Worm (Caenorhabditis elegans) whole organism, late embryonic: ENCODE measurements around the gene srbc-22.

Source experiments
- T23F11.4 ChIP-seq: fragments of 200-800 bp; sonication (Bioruptor generic); optimal IDR thresholded peaks from 2 replicates; lab custom pipeline; 2018; ENCODE audit warnings: mild to moderate bottlenecking, missing genetic modification characterization, missing compliant biosample characterization
- ama-1 ChIP-seq: fragments of 150-350 bp; optimal IDR thresholded peaks from 2 replicates; lab custom pipeline; 2014
- ceh-14 ChIP-seq: sonication (generic microtip); optimal IDR thresholded peaks from 2 replicates; lab custom pipeline; 2016; ENCODE audit warnings: missing genotype, missing genetic modification characterization, missing compliant biosample characterization
- ceh-19 ChIP-seq: fragments of 200-800 bp; sonication (Bioruptor generic); optimal IDR thresholded peaks from 2 replicates; lab custom pipeline; 2018; ENCODE audit warnings: mild to moderate bottlenecking, missing genetic modification characterization, missing compliant biosample characterization
- ceh-48 ChIP-seq: sonication (generic microtip); optimal IDR thresholded peaks from 2 replicates; lab custom pipeline; 2016; ENCODE audit warnings: missing genetic modification characterization, inconsistent platforms, missing compliant biosample characterization
- dmd-4 ChIP-seq: sonication (generic microtip); optimal IDR thresholded peaks from 2 replicates; lab custom pipeline; 2016; ENCODE audit warnings: borderline replicate concordance, missing genetic modification characterization, missing compliant biosample characterization
- ets-4 ChIP-seq: sonication (generic microtip); optimal IDR thresholded peaks from 2 replicates; lab custom pipeline; 2016; ENCODE audit warnings: missing genetic modification characterization, missing compliant biosample characterization
- fkh-10 ChIP-seq: fragments of 150-350 bp; optimal IDR thresholded peaks from 2 replicates; lab custom pipeline; 2014; ENCODE audit warnings: missing biosample characterization, missing genetic modification reagents, missing genetic modification characterization
- madf-2 ChIP-seq: sonication (generic microtip); optimal IDR thresholded peaks from 2 replicates; lab custom pipeline; 2017; ENCODE audit warnings: missing genetic modification characterization, missing compliant biosample characterization
- nhr-11 ChIP-seq: fragments of 150-350 bp; optimal IDR thresholded peaks from 2 replicates; lab custom pipeline; 2014; ENCODE audit warnings: missing biosample characterization, missing genetic modification characterization
- pros-1 ChIP-seq: fragments of 150-350 bp; optimal IDR thresholded peaks from 2 replicates; lab custom pipeline; 2014; ENCODE audit warnings: missing biosample characterization, missing genetic modification reagents, missing genetic modification characterization
- syd-9 ChIP-seq: sonication (generic microtip); optimal IDR thresholded peaks from 2 replicates; lab custom pipeline; 2016; ENCODE audit warnings: mild to moderate bottlenecking, missing genetic modification characterization, moderate library complexity, missing compliant biosample characterization

- TF ChIP-seq fkh-10 (GFP tag; lab: Kevin White, UChicago) (no peak), ceh-19 (GFP tag; lab: Kevin White, UChicago) (no peak), madf-2 (tag; lab: Kevin White, UChicago) (no peak), ceh-14 (tag; lab: Kevin White, UChicago) (no peak), ets-4 (tag; lab: Kevin White, UChicago) (no peak), syd-9 (tag; lab: Kevin White, UChicago) (no peak), ceh-48 (tag; lab: Kevin White, UChicago) (no peak), ama-1 (lab: Kevin White, UChicago) (no peak), T23F11.4 (GFP tag; lab: Kevin White, UChicago) (no peak), pros-1 (tag; lab: Kevin White, UChicago) (no peak), dmd-4 (tag; lab: Kevin White, UChicago) (no peak), nhr-11 (tag; lab: Kevin White, UChicago) (no peak)
These were observed 35.2 kb downstream of the srbc-22 start, which contains the start of gene nhr-13 for ce11 chrV:2192117-2192516.
